In genomic region chr2L:2724459-2724858, dm6 we compare ENCODE assay signal across 3 fruit fly cellular contexts.
TF ChIP-seq lines count a peak whose summit lies in the region.

No protein-coding gene starts in this region.

- TF ChIP-seq CTCF in whole organism, embryonic (GFP tag; optimal IDR thresholded peaks at IDR 0.05; lab: Kevin White, UChicago) = peak; percentile 79

TF ChIP-seq in whole organism, embryonic, 481 proteins besides CTCF, POLR2A, EP300 and RAD21:
- no peak for TF ChIP-seq bcd (GFP tag; optimal IDR thresholded peaks at IDR 0.05; lab: Kevin White, UChicago)
- TF ChIP-seq CG11504 (tag; optimal IDR thresholded peaks at IDR 0.05; lab: Kevin White, UChicago) = peak; percentile 19
- peak; percentile 52; the same call in 1 of the 2 replicates for TF ChIP-seq Bgb (GFP tag; IDR thresholded peaks at IDR 0.05; lab: Robert Waterston, UW; ENCODE audit: partially characterized antibody)
- peak; percentile 63 for TF ChIP-seq stwl (tag; optimal IDR thresholded peaks at IDR 0.05; lab: Kevin White, UChicago)
- TF ChIP-seq zen (tag; optimal IDR thresholded peaks at IDR 0.05; lab: Kevin White, UChicago) = peak; percentile 6
- peak; percentile 13 for TF ChIP-seq CoRest (tag; optimal IDR thresholded peaks at IDR 0.05; lab: Kevin White, UChicago)
- TF ChIP-seq knrl (GFP tag; IDR thresholded peaks at IDR 0.05; lab: Robert Waterston, UW; ENCODE audit: partially characterized antibody) = peak; percentile 41; the same call in 1 of the 3 replicates
- TF ChIP-seq amos (GFP tag; IDR thresholded peaks at IDR 0.05; lab: Robert Waterston, UW; ENCODE audit: partially characterized antibody) = peak; percentile 44
- TF ChIP-seq CG10654 (GFP tag; optimal IDR thresholded peaks at IDR 0.05; lab: Kevin White, UChicago) = no peak
- peak; percentile 6 for TF ChIP-seq gem (tag; optimal IDR thresholded peaks at IDR 0.05; lab: Kevin White, UChicago)
- TF ChIP-seq CG13287 (GFP tag; IDR thresholded peaks at IDR 0.05; lab: Robert Waterston, UW; ENCODE audit: partially characterized antibody) = peak; percentile 27; the same call in 1 of the 2 replicates
- TF ChIP-seq pita (GFP tag; optimal IDR thresholded peaks at IDR 0.05; lab: Kevin White, UChicago) = peak; percentile 59
- no peak for TF ChIP-seq sens-2 (GFP tag; IDR thresholded peaks at IDR 0.05; lab: Robert Waterston, UW)
- TF ChIP-seq Ets97D (GFP tag; optimal IDR thresholded peaks at IDR 0.05; lab: Kevin White, UChicago) = no peak
- TF ChIP-seq CG10979 (tag; optimal IDR thresholded peaks at IDR 0.05; lab: Kevin White, UChicago) = peak; percentile 26
- peak; percentile 84 for TF ChIP-seq CG7372 (GFP tag; IDR thresholded peaks at IDR 0.05; lab: Robert Waterston, UW)
- TF ChIP-seq CG9437 (GFP tag; optimal IDR thresholded peaks at IDR 0.05; lab: Kevin White, UChicago) = peak; percentile 99
- TF ChIP-seq ash1 (GFP tag; optimal IDR thresholded peaks at IDR 0.05; lab: Kevin White, UChicago) = no peak
- peak; percentile 1 for TF ChIP-seq Med (GFP tag; lab: Kevin White, UChicago)
- no peak for TF ChIP-seq Vsx1 (GFP tag; optimal IDR thresholded peaks at IDR 0.05; lab: Kevin White, UChicago)
- no peak for TF ChIP-seq E2f1 (GFP tag; IDR thresholded peaks at IDR 0.05; lab: Robert Waterston, UW)
- peak; percentile 6 for TF ChIP-seq trem (tag; optimal IDR thresholded peaks at IDR 0.05; lab: Kevin White, UChicago)
- TF ChIP-seq row (GFP tag; IDR thresholded peaks at IDR 0.05; lab: Robert Waterston, UW) = peak; percentile 19; the same call in 1 of the 3 replicates

TF ChIP-seq in whole organism, prepupa, 60 proteins besides CTCF, POLR2A, EP300 and RAD21:
- TF ChIP-seq CG11902 (GFP tag; optimal IDR thresholded peaks at IDR 0.05; lab: Kevin White, UChicago) (no peak), Smox (GFP tag; optimal IDR thresholded peaks at IDR 0.05; lab: Kevin White, UChicago) (no peak), esn (GFP tag; optimal IDR thresholded peaks at IDR 0.05; lab: Kevin White, UChicago) (no peak), dsx (GFP tag; optimal IDR thresholded peaks at IDR 0.05; lab: Kevin White, UChicago; ENCODE audit: poor library complexity, severe bottlenecking) (peak; percentile 13), CG11762 (GFP tag; optimal IDR thresholded peaks at IDR 0.05; lab: Kevin White, UChicago; ENCODE audit: insufficient read depth) (no peak), Sox14 (GFP tag; optimal IDR thresholded peaks at IDR 0.05; lab: Kevin White, UChicago) (no peak), lz (GFP tag; optimal IDR thresholded peaks at IDR 0.05; lab: Kevin White, UChicago) (no peak), CG9139 (GFP tag; optimal IDR thresholded peaks at IDR 0.05; lab: Kevin White, UChicago) (no peak)

TF ChIP-seq in whole organism, wandering third instar larva, 38 proteins besides CTCF, POLR2A, EP300 and RAD21:
- TF ChIP-seq Myc (optimal IDR thresholded peaks at IDR 0.05; lab: Kevin White, UChicago) = peak; percentile 54
- TF ChIP-seq fru (GFP tag; optimal IDR thresholded peaks at IDR 0.05; lab: Kevin White, UChicago) = no peak
